Worm (Caenorhabditis elegans) whole organism, early embryonic: ENCODE data around the gene Y62H9A.2.

Experiments
- B0310.2 ChIP-seq: sonication (generic microtip); optimal IDR thresholded peaks from 2 replicates; lab custom pipeline; 2016; ENCODE audit warnings: mild to moderate bottlenecking, missing genetic modification characterization, missing compliant biosample characterization
- F13C5.2 ChIP-seq: sonication (generic microtip); optimal IDR thresholded peaks from 2 replicates; lab custom pipeline; 2017; ENCODE audit warnings: mild to moderate bottlenecking, missing genetic modification characterization, inconsistent platforms, missing compliant biosample characterization
- aly-1 ChIP-seq: sonication (generic microtip); optimal IDR thresholded peaks from 2 replicates; lab custom pipeline; 2016; ENCODE audit warnings: missing genetic modification characterization, missing compliant biosample characterization
- ama-1 ChIP-seq: fragments of 150-350 bp; optimal IDR thresholded peaks from 2 replicates; lab custom pipeline; 2014
- ceh-13 ChIP-seq: fragments of 200-800 bp; sonication (Bioruptor generic); optimal IDR thresholded peaks from 2 replicates; lab custom pipeline; 2018; ENCODE audit warnings: mild to moderate bottlenecking, missing genetic modification characterization, missing compliant biosample characterization
- ceh-36 ChIP-seq: sonication (generic microtip); optimal IDR thresholded peaks from 2 replicates; lab custom pipeline; 2016; ENCODE audit warnings: missing genetic modification characterization, inconsistent platforms, missing compliant biosample characterization
- ets-7 ChIP-seq: sonication (generic microtip); optimal IDR thresholded peaks from 2 replicates; lab custom pipeline; 2016; ENCODE audit warnings: missing genotype, missing genetic modification characterization, missing compliant biosample characterization
- flt-1 ChIP-seq: fragments of 200-800 bp; sonication (Bioruptor generic); IDR thresholded peaks from 2 replicates; pipeline ENCODE4 v1.3.6; 2022; ENCODE audit warnings: missing genetic modification characterization, missing compliant biosample characterization
- hmbx-1 ChIP-seq: sonication (generic microtip); optimal IDR thresholded peaks from 2 replicates; lab custom pipeline; 2016; ENCODE audit warnings: mild to moderate bottlenecking, missing genetic modification characterization, missing compliant biosample characterization
- hmg-4 ChIP-seq: fragments of 200-800 bp; sonication (Bioruptor generic); optimal IDR thresholded peaks from 2 replicates; lab custom pipeline; 2018; ENCODE audit warnings: mild to moderate bottlenecking, missing genetic modification characterization, missing compliant biosample characterization
- hnd-1 ChIP-seq: sonication (generic microtip); optimal IDR thresholded peaks from 2 replicates; lab custom pipeline; 2016; ENCODE audit warnings: missing genetic modification characterization, missing compliant biosample characterization
- pes-1 ChIP-seq: fragments of 200-800 bp; sonication (Bioruptor generic); IDR thresholded peaks from 2 replicates; pipeline ENCODE4 v1.3.6; 2022; ENCODE audit warnings: missing genetic modification reagents, missing genetic modification characterization, missing compliant biosample characterization
- scrt-1 ChIP-seq: fragments of 200-800 bp; sonication (Bioruptor generic); IDR thresholded peaks from 2 replicates; pipeline ENCODE4 v1.3.6; 2022; ENCODE audit warnings: missing genetic modification characterization, missing compliant biosample characterization
- sea-1 ChIP-seq: fragments of 200-800 bp; sonication (Bioruptor generic); conservative IDR thresholded peaks from 2 replicates; pipeline ENCODE4 v1.3.6; 2022; ENCODE audit warnings: missing genetic modification characterization, missing compliant biosample characterization
- tbx-11 ChIP-seq: fragments of 200-800 bp; sonication (Bioruptor generic); IDR thresholded peaks from 2 replicates; pipeline ENCODE4 v1.3.6; 2022; ENCODE audit warnings: missing genetic modification characterization, missing compliant biosample characterization
- tbx-37 ChIP-seq: fragments of 200-800 bp; sonication (Bioruptor generic); conservative IDR thresholded peaks from 2 replicates; pipeline ENCODE4 v1.3.6; 2022; ENCODE audit warnings: missing genetic modification reagents, missing genetic modification characterization, missing compliant biosample characterization
- tra-4 ChIP-seq: sonication (generic microtip); optimal IDR thresholded peaks from 2 replicates; lab custom pipeline; 2017; ENCODE audit warnings: missing genetic modification characterization, missing compliant biosample characterization

Y62H9A.2 gene

DNA sequence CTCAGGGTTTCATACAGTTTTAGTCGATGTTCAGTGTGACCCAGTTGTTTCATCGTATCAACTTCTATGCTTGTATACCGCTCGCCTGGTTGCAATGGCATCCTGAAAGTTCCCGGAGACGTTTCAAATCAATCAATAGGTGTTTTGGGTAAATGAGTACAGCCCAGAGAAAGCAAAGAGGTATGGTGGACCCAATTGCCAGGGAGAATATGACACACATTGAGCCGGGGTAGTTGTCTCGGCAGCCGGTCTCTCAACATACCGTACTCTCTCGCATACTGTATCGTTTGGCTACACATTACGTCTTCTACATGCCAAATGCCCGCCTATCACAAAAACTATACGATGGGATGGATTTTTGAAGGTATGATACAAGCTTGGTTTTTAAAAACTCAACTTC is 20.0 kb upstream of the Y62H9A.2 start, which contains the start of gene Y62H9A.9:
Gene Y62H9A.9, minus strand, starts transcription at position 101 of the 400 bp plus-strand sequence.
- no peak for TF ChIP-seq aly-1 (tag; lab: Kevin White, UChicago)
- no peak for TF ChIP-seq ets-7 (tag; lab: Kevin White, UChicago)
- no peak for TF ChIP-seq tbx-37 (GFP tag; lab: Robert Waterston, UW)
- no peak for TF ChIP-seq F13C5.2 (tag; lab: Kevin White, UChicago)
- no peak for TF ChIP-seq hmg-4 (GFP tag; lab: Kevin White, UChicago)
- TF ChIP-seq sea-1 (GFP tag; lab: Robert Waterston, UW) = no peak
- TF ChIP-seq ceh-13 (GFP tag; lab: Kevin White, UChicago) = no peak
- TF ChIP-seq ceh-36 (tag; lab: Kevin White, UChicago) = no peak
- TF ChIP-seq hmbx-1 (tag; lab: Kevin White, UChicago) = no peak

- TF ChIP-seq sea-1 (GFP tag; lab: Robert Waterston, UW) (no peak), ceh-13 (GFP tag; lab: Kevin White, UChicago) (no peak), flt-1 (GFP tag; lab: Robert Waterston, UW) (no peak)
Measured at ce11 chrX:11896708-11897107, 18.7 kb upstream of the Y62H9A.2 start.

DNA sequence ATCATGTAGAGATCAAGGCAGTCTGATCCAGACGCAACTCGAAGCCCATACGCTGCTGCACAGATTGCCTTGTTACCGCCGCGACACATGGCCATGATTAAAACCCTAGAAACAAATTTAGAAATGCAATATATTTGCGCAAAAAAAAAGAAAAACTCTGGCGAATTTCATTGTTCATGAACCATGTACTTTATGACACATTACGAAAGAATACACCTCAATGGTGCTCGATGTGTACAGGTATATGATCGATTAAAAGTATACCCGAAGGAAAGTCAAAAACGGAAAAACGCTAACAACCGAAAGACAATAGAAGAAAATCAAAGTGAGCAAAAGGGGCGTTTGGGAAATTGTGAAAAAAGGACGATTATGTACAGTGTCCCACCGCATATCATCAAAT is 14.3 kb upstream of the Y62H9A.2 start, which contains the start of gene Y62H9A.8:
Gene Y62H9A.8, minus strand, starts transcription at position 101 of the 400 bp plus-strand sequence.
- TF ChIP-seq hmg-4 (GFP tag; lab: Kevin White, UChicago) = no peak
- no peak for TF ChIP-seq ceh-36 (tag; lab: Kevin White, UChicago)
- no peak for TF ChIP-seq scrt-1
- TF ChIP-seq tra-4 (tag; lab: Kevin White, UChicago) = no peak

- no peak for TF ChIP-seq aly-1 (tag; lab: Kevin White, UChicago)
- TF ChIP-seq ama-1 (lab: Kevin White, UChicago) = no peak
- TF ChIP-seq tbx-11 (GFP tag; lab: Robert Waterston, UW) = no peak
- TF ChIP-seq sea-1 (GFP tag; lab: Robert Waterston, UW) = no peak
- TF ChIP-seq scrt-1 = no peak
- no peak for TF ChIP-seq ceh-36 (tag; lab: Kevin White, UChicago)
Measured at ce11 chrX:11885577-11885976, 7.6 kb upstream of the Y62H9A.2 start, which contains the start of gene Y62H9A.7. TSS of gene Y62H9A.7 (minus strand) at chrX:11885677.

- TF ChIP-seq F13C5.2 (tag; lab: Kevin White, UChicago) = no peak
- no peak for TF ChIP-seq B0310.2 (tag; lab: Kevin White, UChicago)
- TF ChIP-seq hmbx-1 (tag; lab: Kevin White, UChicago) = no peak
- TF ChIP-seq ets-7 (tag; lab: Kevin White, UChicago) = no peak
- no peak for TF ChIP-seq hnd-1 (tag; lab: Kevin White, UChicago)
- no peak for TF ChIP-seq ama-1 (lab: Kevin White, UChicago)
- no peak for TF ChIP-seq tra-4 (tag; lab: Kevin White, UChicago)
- no peak for TF ChIP-seq ceh-13 (GFP tag; lab: Kevin White, UChicago)
Measured at ce11 chrX:11882800-11883199, 4.8 kb upstream of the Y62H9A.2 start, which contains the start of the genes Y62H9A.5 and ule-5. TSS of gene Y62H9A.5 (minus strand) at chrX:11882900. TSS of gene ule-5 (plus strand) at chrX:11883127.

DNA sequence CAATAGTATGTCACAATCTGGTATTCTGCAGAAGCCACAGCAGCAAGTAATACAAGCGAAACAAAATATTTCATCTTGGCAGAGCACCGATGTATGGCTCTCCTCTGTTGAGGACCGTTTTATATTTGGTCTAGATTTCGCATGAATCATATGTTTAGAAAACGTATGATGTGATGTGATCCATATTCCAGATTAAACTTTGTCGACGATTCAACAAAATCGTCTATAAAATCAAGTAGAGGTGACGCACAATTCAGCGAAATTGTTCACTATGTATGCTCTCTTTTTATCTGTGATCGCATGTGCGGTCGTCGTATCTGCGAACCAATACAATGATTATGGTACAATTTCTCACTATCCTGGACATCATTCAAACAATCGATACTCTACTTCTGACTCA is 1.9 kb upstream of the Y62H9A.2 start, which contains the start of the genes Y62H9A.3 and Y62H9A.4:
Gene Y62H9A.3, minus strand, starts transcription at position 101 of the 400 bp plus-strand sequence.
Gene Y62H9A.4, plus strand, starts transcription at position 256 of the 400 bp plus-strand sequence.
- no peak for TF ChIP-seq pes-1 (GFP tag; lab: Robert Waterston, UW)
- TF ChIP-seq tbx-37 (GFP tag; lab: Robert Waterston, UW) = no peak
- no peak for TF ChIP-seq scrt-1
- no peak for TF ChIP-seq tbx-11 (GFP tag; lab: Robert Waterston, UW)
- TF ChIP-seq hmbx-1 (tag; lab: Kevin White, UChicago) = no peak

ce11 chrX:11875260-11875659 is 2.7 kb downstream of the Y62H9A.2 start, which contains the start of gene Y62H9A.1:
TSS of gene Y62H9A.1 (plus strand) at chrX:11875541.
- no peak for TF ChIP-seq hnd-1 (tag; lab: Kevin White, UChicago)
- TF ChIP-seq sea-1 (GFP tag; lab: Robert Waterston, UW) = no peak

DNA sequence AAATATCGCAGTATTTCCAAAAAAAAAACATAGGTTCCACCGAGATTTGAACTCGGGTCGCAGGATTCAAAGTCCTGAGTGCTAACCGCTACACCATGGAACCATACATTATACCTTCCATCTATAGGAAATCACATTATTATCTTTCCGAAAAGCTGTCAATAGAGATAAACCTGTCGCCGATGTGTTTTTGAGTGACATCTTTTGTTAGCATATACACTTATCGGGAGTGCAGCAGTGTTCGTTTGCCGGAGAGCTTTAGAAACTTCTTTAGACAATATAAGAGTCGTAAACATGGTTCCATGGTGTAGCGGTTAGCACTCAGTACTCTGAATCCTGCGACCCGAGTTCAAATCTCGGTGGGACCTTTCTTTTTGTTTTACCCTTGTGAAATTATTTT is 5.8 kb downstream of the Y62H9A.2 start:
- TF ChIP-seq ceh-36 (tag; lab: Kevin White, UChicago) (no peak), ceh-13 (GFP tag; lab: Kevin White, UChicago) (no peak), scrt-1 (0 out of 2 replicates have a peak, but pooled peaks have one; percentile 16), hnd-1 (tag; lab: Kevin White, UChicago) (no peak)

ce11 chrX:11870393-11870792 is 7.6 kb downstream of the Y62H9A.2 start:
- peak; percentile 60 for TF ChIP-seq ets-7 (tag; lab: Kevin White, UChicago)
- no peak for TF ChIP-seq hmbx-1 (tag; lab: Kevin White, UChicago)
